Fruit fly (Drosophila melanogaster) whole organism, embryonic: ENCODE results near the gene ng4.

ENCODE experiments used
- Adf1 ChIP-seq: fragments of 200-800 bp; sonication (Bioruptor generic); IDR thresholded peaks from 2 replicates; pipeline ENCODE4 v1.3.6; 2022; ENCODE audit warnings: missing biosample characterization, missing genetic modification characterization
- Aef1 ChIP-seq: fragments of 200-800 bp; sonication (Bioruptor generic); IDR thresholded peaks from 3 replicates; pipeline ENCODE4 v1.3.6; 2022; ENCODE audit warnings: missing biosample characterization, missing genetic modification characterization
- Bteb2 ChIP-seq: fragments of 200-800 bp; sonication (Bioruptor generic); optimal IDR thresholded peaks from 2 replicates; lab custom pipeline; 2016; ENCODE audit warnings: missing biosample characterization, missing genetic modification characterization
- CG10959 ChIP-seq: fragments of 200-800 bp; sonication (Bioruptor generic); IDR thresholded peaks from 2 replicates; pipeline ENCODE4 v1.3.6; 2022; ENCODE audit warnings: missing biosample characterization, missing genetic modification characterization
- CG11247 ChIP-seq: fragments of 200-800 bp; sonication (Bioruptor generic); IDR thresholded peaks from 2 replicates; pipeline ENCODE4 v1.3.6; 2022; ENCODE audit warnings: missing biosample characterization, missing genetic modification characterization
- CG12071 ChIP-seq: fragments of 200-800 bp; sonication (Bioruptor generic); optimal IDR thresholded peaks from 3 replicates; lab custom pipeline; 2018; ENCODE audit warnings: missing biosample characterization, mild to moderate bottlenecking, missing genetic modification characterization
- CG1233 ChIP-seq: fragments of 200-800 bp; sonication (Bioruptor generic); optimal IDR thresholded peaks from 4 replicates; lab custom pipeline; 2018; ENCODE audit warnings: missing biosample characterization, mild to moderate bottlenecking, missing genetic modification characterization
- CG16813 ChIP-seq: fragments of 200-800 bp; sonication (Bioruptor generic); IDR thresholded peaks from 3 replicates; pipeline ENCODE4 v1.3.6; 2022; ENCODE audit warnings: missing biosample characterization, missing genetic modification characterization; ENCODE audit not compliant: partially characterized antibody
- CG17385 ChIP-seq: fragments of 200-800 bp; sonication (Bioruptor generic); optimal IDR thresholded peaks from 3 replicates; lab custom pipeline; 2018; ENCODE audit warnings: missing biosample characterization, mild to moderate bottlenecking, missing genetic modification characterization
- CG18011 ChIP-seq: fragments of 200-800 bp; sonication (Bioruptor generic); optimal IDR thresholded peaks from 2 replicates; lab custom pipeline; 2017; ENCODE audit warnings: missing biosample characterization, missing genetic modification characterization, mild to moderate bottlenecking, moderate library complexity, missing genotype
- CG18262 ChIP-seq: fragments of 200-800 bp; optimal IDR thresholded peaks from 3 replicates; lab custom pipeline; 2019; ENCODE audit warnings: missing biosample characterization, mild to moderate bottlenecking, missing genetic modification characterization, moderate library complexity
- CG3163 ChIP-seq: fragments of 200-800 bp; sonication (Bioruptor generic); optimal IDR thresholded peaks from 3 replicates; lab custom pipeline; 2016; ENCODE audit warnings: missing biosample characterization, missing genetic modification characterization
- CG3726 ChIP-seq: fragments of 200-800 bp; sonication (Bioruptor generic); IDR thresholded peaks from 3 replicates; pipeline ENCODE4, ENCODE4 v1.3.6; 2022; ENCODE audit warnings: missing biosample characterization, missing genetic modification characterization
- CG4360 ChIP-seq: fragments of 200-800 bp; sonication (Bioruptor generic); IDR thresholded peaks from 2 replicates; pipeline ENCODE4 v1.3.6; 2022; ENCODE audit warnings: missing biosample characterization, missing genetic modification characterization
- CG4424 ChIP-seq: fragments of 200-800 bp; sonication (Bioruptor generic); optimal IDR thresholded peaks from 3 replicates; lab custom pipeline; 2016; ENCODE audit warnings: missing biosample characterization, missing genetic modification characterization
- CG4617 ChIP-seq: fragments of 200-800 bp; sonication (Bioruptor generic); optimal IDR thresholded peaks from 3 replicates; lab custom pipeline; 2016; ENCODE audit warnings: missing biosample characterization, missing genetic modification characterization, borderline replicate concordance
- CG7271 ChIP-seq: fragments of 200-800 bp; sonication (Bioruptor generic); optimal IDR thresholded peaks from 2 replicates; lab custom pipeline; 2018; ENCODE audit warnings: missing biosample characterization, mild to moderate bottlenecking, missing genetic modification characterization, moderate library complexity
- CG8089 ChIP-seq: fragments of 200-800 bp; sonication (Bioruptor generic); optimal IDR thresholded peaks from 3 replicates; lab custom pipeline; 2016; ENCODE audit warnings: missing biosample characterization, missing genetic modification characterization
- Dfd ChIP-seq, 2 experiments: fragments of >200 bp; optimal IDR thresholded peaks; 2 replicates each; lab custom pipeline; 2017; ENCODE audit warnings: missing biosample characterization in 2 of 2, missing genetic modification characterization in 2 of 2
- GATAe ChIP-seq: fragments of 200-800 bp; sonication (Bioruptor generic); conservative IDR thresholded peaks from 2 replicates; pipeline ENCODE4 v1.3.6; 2022; ENCODE audit warnings: missing biosample characterization, missing genetic modification characterization
- HHEX ChIP-seq: fragments of 200-800 bp; sonication (Bioruptor generic); optimal IDR thresholded peaks from 3 replicates; lab custom pipeline; 2017; ENCODE audit warnings: missing biosample characterization, mild to moderate bottlenecking, missing genetic modification characterization, missing genetic modification reagents
- HLH54F ChIP-seq: fragments of 200-800 bp; sonication (Bioruptor generic); optimal IDR thresholded peaks from 3 replicates; lab custom pipeline; 2016; ENCODE audit warnings: missing biosample characterization, missing genetic modification characterization
- Hand ChIP-seq: fragments of 200-800 bp; sonication (Bioruptor generic); optimal IDR thresholded peaks from 2 replicates; lab custom pipeline; 2017; ENCODE audit warnings: mild to moderate bottlenecking, missing biosample characterization, missing genetic modification reagents, missing genetic modification characterization
- MBD-R2 ChIP-seq: fragments of 200-800 bp; sonication (Bioruptor generic); IDR thresholded peaks from 2 replicates; pipeline ENCODE4 v1.3.6; 2022; ENCODE audit warnings: missing biosample characterization, missing genetic modification characterization
- Med ChIP-seq: fragments of 200-800 bp; sonication (Bioruptor generic); peaks from one replicate; lab custom pipeline; 2016; ENCODE audit warnings: missing biosample characterization, missing genetic modification characterization, mild to moderate bottlenecking, inconsistent platforms, moderate library complexity
- Myb ChIP-seq: fragments of 200-800 bp; sonication (Bioruptor generic); optimal IDR thresholded peaks from 2 replicates; lab custom pipeline; 2016; ENCODE audit warnings: missing biosample characterization, missing genetic modification characterization
- Optix ChIP-seq: fragments of 200-800 bp; sonication (Bioruptor generic); IDR thresholded peaks from 3 replicates; pipeline ENCODE4 v1.3.6; 2022; ENCODE audit warnings: missing biosample characterization, missing genetic modification characterization
- Poxn ChIP-seq: fragments of 200-800 bp; sonication (Bioruptor generic); IDR thresholded peaks from 2 replicates; pipeline ENCODE4 v1.3.6; 2022; ENCODE audit warnings: missing biosample characterization, missing genetic modification characterization
- Side ChIP-seq: fragments of 200-800 bp; sonication (Bioruptor generic); optimal IDR thresholded peaks from 2 replicates; lab custom pipeline; 2016; ENCODE audit warnings: missing biosample characterization, missing genetic modification characterization
- Vsx1 ChIP-seq: fragments of 200-800 bp; sonication (Bioruptor generic); optimal IDR thresholded peaks from 2 replicates; lab custom pipeline; 2017; ENCODE audit warnings: missing biosample characterization, mild to moderate bottlenecking, missing genetic modification characterization, missing genetic modification reagents
- Xrp1 ChIP-seq: fragments of 200-800 bp; sonication (Bioruptor generic); IDR thresholded peaks from 2 replicates; pipeline ENCODE4 v1.3.6; 2022; ENCODE audit warnings: missing biosample characterization, missing genetic modification characterization
- al ChIP-seq: fragments of 200-800 bp; sonication (Bioruptor generic); IDR thresholded peaks from 2 replicates; pipeline ENCODE4 v1.3.6; 2022; ENCODE audit warnings: missing biosample characterization, missing genetic modification characterization
- caup ChIP-seq: fragments of 200-800 bp; sonication (Bioruptor generic); optimal IDR thresholded peaks from 3 replicates; lab custom pipeline; 2017; ENCODE audit warnings: missing biosample characterization, mild to moderate bottlenecking, missing genetic modification characterization, moderate library complexity; ENCODE audit not compliant: severe bottlenecking
- cg ChIP-seq: fragments of 200-800 bp; sonication (Bioruptor generic); optimal IDR thresholded peaks from 3 replicates; lab custom pipeline; 2019; ENCODE audit warnings: missing biosample characterization, mild to moderate bottlenecking, missing genetic modification characterization, moderate library complexity
- crol ChIP-seq: fragments of 200-800 bp; sonication (Bioruptor generic); IDR thresholded peaks from 2 replicates; pipeline ENCODE4 v1.3.6; 2022; ENCODE audit warnings: missing biosample characterization, missing genetic modification characterization
- dm ChIP-seq: fragments of 200-800 bp; sonication (Bioruptor generic); optimal IDR thresholded peaks from 3 replicates; lab custom pipeline; 2016; ENCODE audit warnings: missing biosample characterization, missing genetic modification characterization
- dysf ChIP-seq: fragments of 200-800 bp; sonication (Bioruptor generic); IDR thresholded peaks from 3 replicates; pipeline ENCODE4 v1.3.6; 2022; ENCODE audit warnings: missing biosample characterization, missing genetic modification characterization
- en ChIP-seq: fragments of 200-800 bp; sonication (Bioruptor generic); optimal IDR thresholded peaks from 2 replicates; lab custom pipeline; 2016; ENCODE audit warnings: missing biosample characterization, missing genetic modification characterization
- eyg ChIP-seq: fragments of 200-800 bp; sonication (Bioruptor generic); optimal IDR thresholded peaks from 3 replicates; lab custom pipeline; 2016; ENCODE audit warnings: missing biosample characterization, missing genetic modification characterization
- gsb ChIP-seq: fragments of 200-800 bp; sonication (Bioruptor generic); IDR thresholded peaks from 2 replicates; pipeline ENCODE4 v1.3.6; 2022; ENCODE audit warnings: missing biosample characterization, missing genetic modification characterization
- gt ChIP-seq: fragments of 200-800 bp; sonication (Bioruptor generic); IDR thresholded peaks from 2 replicates; pipeline ENCODE4 v1.3.6; 2022; ENCODE audit warnings: missing biosample characterization, missing genetic modification characterization
- klu ChIP-seq: fragments of 200-800 bp; sonication (Bioruptor generic); IDR thresholded peaks from 2 replicates; pipeline ENCODE4 v1.3.6; 2022; ENCODE audit warnings: missing biosample characterization, missing genetic modification characterization
- lilli ChIP-seq: fragments of 200-800 bp; sonication (Bioruptor generic); optimal IDR thresholded peaks from 3 replicates; lab custom pipeline; 2016; ENCODE audit warnings: missing biosample characterization, missing genetic modification characterization
- mld ChIP-seq: fragments of 200-800 bp; sonication (Bioruptor generic); IDR thresholded peaks from 3 replicates; pipeline ENCODE4 v1.3.6; 2022; ENCODE audit warnings: missing biosample characterization, missing genetic modification characterization; ENCODE audit not compliant: partially characterized antibody
- pho ChIP-seq: fragments of 200-800 bp; sonication (Bioruptor generic); optimal IDR thresholded peaks from 2 replicates; lab custom pipeline; 2016; ENCODE audit warnings: missing biosample characterization, missing genetic modification characterization
- phol ChIP-seq: fragments of 200-800 bp; sonication (Bioruptor generic); optimal IDR thresholded peaks from 3 replicates; lab custom pipeline; 2018; ENCODE audit warnings: missing biosample characterization, mild to moderate bottlenecking, missing genetic modification characterization, moderate library complexity
- tio ChIP-seq: fragments of 200-800 bp; sonication (Bioruptor generic); optimal IDR thresholded peaks from 2 replicates; lab custom pipeline; 2017; ENCODE audit warnings: missing biosample characterization, missing genetic modification characterization, inconsistent platforms
- unc-4 ChIP-seq: fragments of 200-800 bp; sonication (Bioruptor generic); IDR thresholded peaks from 2 replicates; pipeline ENCODE4 v1.3.6; 2022; ENCODE audit warnings: missing biosample characterization, missing genetic modification characterization; ENCODE audit not compliant: partially characterized antibody
- unpg ChIP-seq: fragments of 200-800 bp; sonication (Bioruptor generic); optimal IDR thresholded peaks from 3 replicates; lab custom pipeline; 2018; ENCODE audit warnings: missing biosample characterization, mild to moderate bottlenecking, missing genetic modification characterization, moderate library complexity

ng4 gene

DNA sequence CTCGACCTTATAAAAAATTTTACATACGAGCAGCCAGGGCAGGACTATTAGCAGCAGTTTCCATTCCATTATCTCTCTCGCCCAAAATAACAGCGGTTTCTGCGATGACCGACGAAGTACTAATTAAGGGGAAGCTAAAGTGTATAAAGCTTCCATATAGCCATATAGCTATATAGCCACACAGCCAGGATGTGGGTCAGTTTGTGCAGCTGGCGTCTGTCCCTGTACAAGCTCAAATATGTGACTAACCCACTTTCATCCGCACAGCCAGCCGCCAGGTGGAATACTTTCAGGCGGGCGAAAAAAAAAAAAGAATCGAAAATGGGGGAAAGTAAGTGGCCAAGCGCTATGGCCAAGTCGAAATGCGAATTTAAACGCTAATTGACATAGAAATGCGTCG lies at the start of gene ng4:
ng4 (minus strand) TSS at position 101 of the 400 bp plus-strand sequence.
- TF ChIP-seq Optix (GFP tag; lab: Robert Waterston, UW) (no peak), unc-4 (GFP tag; lab: Robert Waterston, UW) (no peak), HHEX (no peak), CG8089 (GFP tag; lab: Kevin White, UChicago) (no peak), CG1233 (GFP tag; lab: Kevin White, UChicago) (no peak), CG4617 (no peak), Med (GFP tag; lab: Kevin White, UChicago) (no peak), tio (no peak), caup (GFP tag; lab: Kevin White, UChicago) (no peak), dysf (GFP tag; lab: Robert Waterston, UW) (no peak), CG11247 (GFP tag; lab: Robert Waterston, UW) (no peak), CG18011 (GFP tag; lab: Kevin White, UChicago) (no peak), CG4424 (no peak)

- TF ChIP-seq Med (GFP tag; lab: Kevin White, UChicago), result peak; percentile 23
- TF ChIP-seq CG7271 (tag; lab: Kevin White, UChicago), result no peak
- no peak for TF ChIP-seq gsb (GFP tag; lab: Robert Waterston, UW)
- peak; percentile 90 for TF ChIP-seq Adf1 (GFP tag; lab: Robert Waterston, UW)
- peak; percentile 36 for TF ChIP-seq cg (GFP tag; lab: Kevin White, UChicago)
- no peak for TF ChIP-seq Myb (GFP tag; lab: Kevin White, UChicago)
- TF ChIP-seq mld (GFP tag; lab: Robert Waterston, UW), result no peak
- TF ChIP-seq CG4360 (GFP tag; lab: Robert Waterston, UW), result peak; percentile 75
- TF ChIP-seq unpg (GFP tag; lab: Kevin White, UChicago), result no peak
- TF ChIP-seq Xrp1 (GFP tag; lab: Robert Waterston, UW), result no peak
- no peak for TF ChIP-seq CG18262 (tag; lab: Kevin White, UChicago)
- TF ChIP-seq crol (GFP tag; lab: Robert Waterston, UW), result 0 out of 2 replicates have a peak, but pooled peaks have one; percentile 15
- TF ChIP-seq dm, result no peak
- no peak for TF ChIP-seq klu
- peak; percentile 21; the same call in 1 of the 3 replicates for TF ChIP-seq Aef1 (GFP tag; lab: Robert Waterston, UW)
- TF ChIP-seq MBD-R2, result no peak
- TF ChIP-seq en, result no peak
- no peak for TF ChIP-seq Poxn (GFP tag; lab: Robert Waterston, UW)
- TF ChIP-seq pho (GFP tag; lab: Kevin White, UChicago), result no peak
- no peak for TF ChIP-seq Vsx1
- TF ChIP-seq al (GFP tag; lab: Robert Waterston, UW), result no peak
- no peak for TF ChIP-seq GATAe (GFP tag; lab: Robert Waterston, UW)
- TF ChIP-seq CG17385, result peak; percentile 17
- no peak for TF ChIP-seq Bteb2 (GFP tag; lab: Kevin White, UChicago)
- no peak for TF ChIP-seq CG3726 (GFP tag; lab: Robert Waterston, UW)
These were observed 47.1 kb upstream of the ng4 start for dm6 chrX:3291071-3291660.

DNA sequence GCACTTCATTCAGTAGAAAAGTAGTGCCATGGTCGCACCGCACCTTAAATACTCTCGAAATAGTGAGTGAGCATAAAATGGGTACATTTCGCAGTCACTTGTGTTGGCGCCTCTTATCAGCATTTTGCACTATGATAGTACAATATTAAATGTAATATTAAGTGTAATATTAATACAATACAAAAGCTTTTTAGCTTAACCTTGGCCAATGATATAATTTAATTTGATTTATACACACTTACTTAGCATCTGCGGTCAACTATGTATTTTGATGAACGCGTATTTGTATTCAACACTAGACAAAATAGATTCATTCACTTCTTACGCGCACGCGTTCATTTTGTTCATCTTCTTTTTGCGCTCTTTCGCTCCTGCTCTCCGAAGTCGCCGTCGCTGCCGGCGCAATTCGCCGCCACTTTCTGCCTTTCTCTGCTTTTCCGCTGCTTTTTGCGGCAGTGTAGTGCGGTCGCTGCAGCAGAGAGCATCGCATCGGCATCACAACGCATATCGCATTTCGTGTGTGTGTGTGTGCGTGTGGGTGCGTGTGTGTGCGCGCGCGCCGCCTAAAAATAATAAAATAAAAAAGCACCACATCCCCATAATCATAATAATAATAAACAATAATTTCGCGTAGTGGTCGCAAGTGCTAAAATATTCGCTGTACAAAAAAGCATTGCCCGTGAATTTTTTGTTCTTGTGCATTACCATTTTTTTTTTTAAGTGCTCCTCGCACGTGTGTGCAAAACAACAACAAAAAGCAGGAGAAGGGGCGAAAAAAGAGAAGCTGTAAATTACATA lies 45.1 kb upstream of the ng4 start:
- TF ChIP-seq HLH54F, result no peak
- TF ChIP-seq gt (GFP tag; lab: Robert Waterston, UW), result no peak
- no peak for TF ChIP-seq Side (GFP tag; lab: Kevin White, UChicago)
- peak; percentile 51 for TF ChIP-seq phol
- no peak for TF ChIP-seq CG3163 (GFP tag; lab: Kevin White, UChicago)
- TF ChIP-seq Dfd (GFP tag; optimal IDR thresholded peaks at IDR 0.05; lab: Kevin White, UChicago), result peak in 1 of 2 experiments; percentile 71
- TF ChIP-seq Hand (GFP tag; lab: Kevin White, UChicago), result no peak
- TF ChIP-seq CG12071 (GFP tag; lab: Kevin White, UChicago), result no peak
- TF ChIP-seq eyg, result no peak
- peak; percentile 1 for TF ChIP-seq lilli (GFP tag; lab: Kevin White, UChicago)
- TF ChIP-seq CG10959, result no peak
- no peak for TF ChIP-seq CG16813 (GFP tag; lab: Robert Waterston, UW)
